Fruit fly (Drosophila melanogaster): ENCODE data around the gene CG13813.

CG13813 gene

DNA sequence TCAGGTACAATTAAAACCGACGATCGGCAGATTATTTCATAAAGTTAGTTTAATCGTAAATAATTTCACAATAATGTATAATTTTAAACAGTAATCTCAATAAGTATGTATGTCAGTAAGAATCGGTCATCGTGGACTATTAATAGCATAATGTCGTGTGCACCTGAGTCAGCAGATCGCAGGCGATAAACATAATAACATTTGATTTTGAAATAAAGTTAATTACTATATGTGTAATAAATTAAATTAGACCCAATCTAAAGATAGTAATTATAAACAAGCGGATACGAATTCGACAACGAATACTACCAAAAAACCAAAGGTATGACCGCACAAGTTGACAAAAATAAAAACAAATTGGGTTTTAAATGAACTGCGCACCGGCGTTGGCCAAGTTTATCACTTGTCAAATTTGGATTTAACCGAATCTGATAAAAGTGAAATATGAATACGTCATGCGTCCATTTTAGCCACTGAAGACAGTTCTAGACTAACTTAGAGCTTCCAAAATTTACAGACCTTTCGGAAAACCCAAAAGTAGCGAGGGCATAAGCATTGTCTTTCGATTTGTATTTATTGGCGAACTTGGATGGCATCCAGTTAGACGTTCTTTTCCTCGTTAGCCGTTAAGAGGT is 24.4 kb upstream of the CG13813 start, which contains the start of gene CG6996 (continued):
- no peak for TF ChIP-seq HHEX (GFP tag; optimal IDR thresholded peaks at IDR 0.05)
- TF ChIP-seq exex (tag; optimal IDR thresholded peaks at IDR 0.05), result peak; percentile 79
- TF ChIP-seq BtbVII (GFP tag; optimal IDR thresholded peaks at IDR 0.05), result no peak

dm6 chr3L:20209092-20209491 is 22.4 kb upstream of the CG13813 start:
- TF ChIP-seq HmgZ (tag; optimal IDR thresholded peaks at IDR 0.05), result peak; percentile 9
- TF ChIP-seq ham (GFP tag; IDR thresholded peaks at IDR 0.05), result no peak
- TF ChIP-seq Lim3 (GFP tag; IDR thresholded peaks at IDR 0.05), result peak; percentile 70; the same call in 1 of the 2 replicates
- TF ChIP-seq GATAe (GFP tag; conservative IDR thresholded peaks at IDR 0.05), result peak; percentile 59
- TF ChIP-seq salm (tag; optimal IDR thresholded peaks at IDR 0.05), result peak; percentile 34
- TF ChIP-seq CG1832 (GFP tag; optimal IDR thresholded peaks at IDR 0.05), result no peak
- no peak for TF ChIP-seq tll (GFP tag; optimal IDR thresholded peaks at IDR 0.05)
- TF ChIP-seq Hey (tag; optimal IDR thresholded peaks at IDR 0.05), result peak; percentile 75
- peak; percentile 2 for TF ChIP-seq Med (GFP tag)
- TF ChIP-seq CG18599 (GFP tag; optimal IDR thresholded peaks at IDR 0.05), result peak; percentile 24
- TF ChIP-seq caup (GFP tag; optimal IDR thresholded peaks at IDR 0.05; ENCODE audit: severe bottlenecking), result peak; percentile 37
- TF ChIP-seq NfI (GFP tag; optimal IDR thresholded peaks at IDR 0.05), result no peak
- TF ChIP-seq vnd (GFP tag; IDR thresholded peaks at IDR 0.05; ENCODE audit: partially characterized antibody), result 0 out of 3 replicates have a peak, but pooled peaks have one; percentile 12
- peak; percentile 96 for TF ChIP-seq grn (GFP tag; optimal IDR thresholded peaks at IDR 0.05)
- peak; percentile 99 for TF ChIP-seq cwo (GFP tag; optimal IDR thresholded peaks at IDR 0.05)
- TF ChIP-seq BtbVII (GFP tag; optimal IDR thresholded peaks at IDR 0.05), result peak; percentile 23
- peak; percentile 90 for TF ChIP-seq sug (tag; optimal IDR thresholded peaks at IDR 0.05)
- TF ChIP-seq exex (tag; optimal IDR thresholded peaks at IDR 0.05), result peak; percentile 100
- peak in 1 of 2 experiments; percentile 76 for TF ChIP-seq Pdp1 (GFP tag; optimal IDR thresholded peaks at IDR 0.05)
- TF ChIP-seq CG15601 (tag; optimal IDR thresholded peaks at IDR 0.05), result no peak
- peak; percentile 90 for TF ChIP-seq CG34376 (GFP tag; optimal IDR thresholded peaks at IDR 0.05)
- peak; percentile 98 for TF ChIP-seq mirr (GFP tag; optimal IDR thresholded peaks at IDR 0.05)
- TF ChIP-seq gro (GFP tag; optimal IDR thresholded peaks at IDR 0.05), result peak; percentile 74
- peak; percentile 3 for TF ChIP-seq Fer1 (GFP tag; optimal IDR thresholded peaks at IDR 0.05)
- no peak for TF ChIP-seq CG8944 (GFP tag; optimal IDR thresholded peaks at IDR 0.05)
- peak; percentile 84 for TF ChIP-seq sd (tag; optimal IDR thresholded peaks at IDR 0.05)

DNA sequence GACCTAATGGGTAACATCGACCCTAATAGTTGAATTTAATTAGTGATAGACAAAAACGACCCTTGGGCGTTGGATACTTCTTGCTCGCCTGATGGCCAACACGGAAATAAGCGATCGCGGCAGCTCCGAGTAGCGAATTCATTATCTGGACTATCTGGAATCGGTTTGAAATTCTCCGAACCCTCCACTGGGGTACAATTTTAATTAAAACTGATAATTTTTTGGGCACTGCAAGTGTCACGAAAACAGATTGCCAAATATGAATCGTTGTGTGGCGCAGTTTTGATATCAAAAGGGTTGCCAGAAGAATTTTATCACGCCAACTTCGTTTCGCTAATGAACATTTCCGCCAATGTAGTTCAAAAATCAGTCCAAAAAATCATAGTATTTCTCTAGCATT is 21.6 kb upstream of the CG13813 start:
- peak; percentile 20 for TF ChIP-seq sug (tag; optimal IDR thresholded peaks at IDR 0.05)
- TF ChIP-seq CG11398 (GFP tag; optimal IDR thresholded peaks at IDR 0.05), result no peak
- peak; percentile 24 for TF ChIP-seq sd (tag; optimal IDR thresholded peaks at IDR 0.05)
- TF ChIP-seq mirr (GFP tag; optimal IDR thresholded peaks at IDR 0.05), result peak; percentile 76
- TF ChIP-seq exex (tag; optimal IDR thresholded peaks at IDR 0.05), result peak; percentile 72

dm6 chr3L:20212022-20212421 is 19.4 kb upstream of the CG13813 start, which contains the start of gene CG7017:
TSS of gene CG7017 (minus strand) at chr3L:20212122.
- TF ChIP-seq br (optimal IDR thresholded peaks at IDR 0.05) (no peak), oc (tag; optimal IDR thresholded peaks at IDR 0.05) (no peak), Mes4 (GFP tag; optimal IDR thresholded peaks at IDR 0.05) (no peak), CG1832 (GFP tag; optimal IDR thresholded peaks at IDR 0.05) (no peak), CG1792 (GFP tag; optimal IDR thresholded peaks at IDR 0.05) (no peak), Sin3A (optimal IDR thresholded peaks at IDR 0.05) (no peak), Ptx1 (GFP tag; IDR thresholded peaks at IDR 0.05) (no peak), CG32772 (GFP tag; IDR thresholded peaks at IDR 0.05) (no peak), CG5953 (GFP tag; IDR thresholded peaks at IDR 0.05) (no peak), Dad (GFP tag; optimal IDR thresholded peaks at IDR 0.05) (no peak), da (GFP tag; optimal IDR thresholded peaks at IDR 0.05) (no peak), mld (GFP tag; IDR thresholded peaks at IDR 0.05; ENCODE audit: partially characterized antibody) (no peak), pum (GFP tag; optimal IDR thresholded peaks at IDR 0.05) (no peak), CG10654 (GFP tag; optimal IDR thresholded peaks at IDR 0.05) (no peak), Rfx (GFP tag; IDR thresholded peaks at IDR 0.05) (no peak), CG8924 (tag; optimal IDR thresholded peaks at IDR 0.05) (no peak), run (tag; optimal IDR thresholded peaks at IDR 0.05) (no peak), Side (GFP tag; optimal IDR thresholded peaks at IDR 0.05) (no peak), CG6791 (GFP tag; IDR thresholded peaks at IDR 0.05; ENCODE audit: partially characterized antibody) (no peak)
